Worm (Caenorhabditis elegans): Measurements from ENCODE around the gene B0457.6.

The B0457.6 gene

ce11 chrII:8933693-8934432 lies 11.6 kb downstream of the B0457.6 start, which contains the start of gene T21B10.3 (continued):
- TF ChIP-seq mep-1 (tag; optimal IDR thresholded peaks at IDR 0.05) (peak; percentile 15), T26A8.4 (GFP tag; IDR thresholded peaks at IDR 0.05) (peak; percentile 68; the same call in 1 of the 2 replicates), nhr-111 (GFP tag; optimal IDR thresholded peaks at IDR 0.05) (no peak), egl-27 (tag; optimal IDR thresholded peaks at IDR 0.05) (no peak), lin-29 (GFP tag; IDR thresholded peaks at IDR 0.05) (no peak), tag-97 (GFP tag; IDR thresholded peaks at IDR 0.05) (no peak), lir-3 (tag; optimal IDR thresholded peaks at IDR 0.05) (no peak), ztf-11 (tag; optimal IDR thresholded peaks at IDR 0.05) (no peak), zfp-3 (GFP tag; conservative IDR thresholded peaks at IDR 0.05) (peak; percentile 91), D1046.2 (GFP tag; IDR thresholded peaks at IDR 0.05) (0 out of 2 replicates have a peak, but pooled peaks have one; percentile 61), fkh-10 (GFP tag; optimal IDR thresholded peaks at IDR 0.05) (no peak), nhr-102 (tag; optimal IDR thresholded peaks at IDR 0.05) (no peak), sdz-12 (GFP tag; optimal IDR thresholded peaks at IDR 0.05) (peak; percentile 38), unc-62 (GFP tag; optimal IDR thresholded peaks at IDR 0.05 in 1 of 2) (no peak), unc-62 (tag; optimal IDR thresholded peaks at IDR 0.05) (no peak), hif-1 (tag; optimal IDR thresholded peaks at IDR 0.05) (peak in 1 of 2 experiments; percentile 47), F10B5.3 (tag; optimal IDR thresholded peaks at IDR 0.05) (no peak), nhr-41 (GFP tag; IDR thresholded peaks at IDR 0.05) (0 out of 2 replicates have a peak, but pooled peaks have one; percentile 44), hmg-1.1 (GFP tag; IDR thresholded peaks at IDR 0.05) (peak; percentile 38), rbr-2 (tag; optimal IDR thresholded peaks at IDR 0.05) (no peak), zfp-2 (tag; optimal IDR thresholded peaks at IDR 0.05) (no peak), nhr-76 (tag; optimal IDR thresholded peaks at IDR 0.05) (no peak), nhr-10 (tag; optimal IDR thresholded peaks at IDR 0.05) (no peak), Y5F2A.4 (GFP tag; optimal IDR thresholded peaks at IDR 0.05) (no peak), mdl-1 (tag; optimal IDR thresholded peaks at IDR 0.05) (no peak), nhr-77 (tag; optimal IDR thresholded peaks at IDR 0.05) (no peak), ceh-32 (tag; optimal IDR thresholded peaks at IDR 0.05; ENCODE audit: poor library complexity) (no peak), spr-1 (tag; optimal IDR thresholded peaks at IDR 0.05) (no peak), nhr-48 (tag; optimal IDR thresholded peaks at IDR 0.05) (no peak), lin-1 (GFP tag; IDR thresholded peaks at IDR 0.05) (peak; percentile 28; the same call in 1 of the 2 replicates), daf-8 (GFP tag; IDR thresholded peaks at IDR 0.05) (no peak), daf-19 (GFP tag; conservative IDR thresholded peaks at IDR 0.05) (no peak), ceh-82 (tag; optimal IDR thresholded peaks at IDR 0.05) (no peak), ceh-28 (tag; optimal IDR thresholded peaks at IDR 0.05) (no peak), pha-4 (GFP tag; IDR thresholded peaks at IDR 0.05) (peak; percentile 61; the same call in 1 of the 2 replicates), pha-4 (tag; optimal IDR thresholded peaks at IDR 0.05) (no peak), egl-43 (GFP tag; IDR thresholded peaks at IDR 0.05) (no peak), cey-2 (tag; optimal IDR thresholded peaks at IDR 0.05; ENCODE audit: borderline replicate concordance, insufficient read depth) (no peak), php-3 (GFP tag; IDR thresholded peaks at IDR 0.05) (peak; percentile 66), mdt-29 (GFP tag; IDR thresholded peaks at IDR 0.05) (peak; percentile 65; the same call in 1 of the 2 replicates), saeg-2 (GFP tag; IDR thresholded peaks at IDR 0.05) (no peak), zip-2 (tag; optimal IDR thresholded peaks at IDR 0.05) (no peak), ZK337.2 (GFP tag; IDR thresholded peaks at IDR 0.05) (no peak), ceh-20 (GFP tag; IDR thresholded peaks at IDR 0.05) (peak; percentile 53; the same call in 1 of the 2 replicates), nhr-11 (tag; optimal IDR thresholded peaks at IDR 0.05) (no peak), tra-1 (GFP tag; IDR thresholded peaks at IDR 0.05) (peak; percentile 75), arid-1 (GFP tag; conservative IDR thresholded peaks at IDR 0.05) (peak; percentile 45; the same call in 1 of the 2 replicates), nhr-25 (tag; optimal IDR thresholded peaks at IDR 0.05; ENCODE audit: borderline replicate concordance, insufficient read depth) (no peak), hlh-30 (tag; optimal IDR thresholded peaks at IDR 0.05; ENCODE audit: insufficient read depth) (peak; percentile 55)

All from whole organism, L4 larva.